Fruit fly (Drosophila melanogaster) whole organism, embryonic: Measurements from ENCODE around the gene KFase.

Experiments
- Ada2b ChIP-seq: fragments of 200-800 bp; sonication (Bioruptor generic); IDR thresholded peaks from 2 replicates; pipeline ENCODE4 v1.3.6; 2022; ENCODE audit warnings: missing biosample characterization, missing genetic modification characterization
- Atf3 ChIP-seq: fragments of 200-800 bp; sonication (Bioruptor generic); optimal IDR thresholded peaks from 3 replicates; lab custom pipeline; 2016; ENCODE audit warnings: missing biosample characterization, missing genetic modification characterization
- CG11093 ChIP-seq: fragments of 200-800 bp; sonication (Bioruptor generic); IDR thresholded peaks from 3 replicates; pipeline ENCODE4 v1.3.6; 2022; ENCODE audit warnings: missing biosample characterization, missing genetic modification characterization
- CG11696 ChIP-seq: fragments of 200-800 bp; sonication (Bioruptor generic); IDR thresholded peaks from 2 replicates; pipeline ENCODE4 v1.3.6; 2022; ENCODE audit warnings: missing biosample characterization, missing genetic modification characterization
- CG11723 ChIP-seq: fragments of 200-800 bp; sonication (Bioruptor generic); optimal IDR thresholded peaks from 2 replicates; lab custom pipeline; 2017; ENCODE audit warnings: missing biosample characterization, mild to moderate bottlenecking, missing genetic modification characterization
- CG12744 ChIP-seq: fragments of 200-800 bp; sonication (Bioruptor generic); optimal IDR thresholded peaks from 2 replicates; lab custom pipeline; 2016; ENCODE audit warnings: missing biosample characterization, missing genetic modification characterization
- CG13123 ChIP-seq: fragments of 200-800 bp; sonication (Bioruptor generic); optimal IDR thresholded peaks from 2 replicates; lab custom pipeline; 2016; ENCODE audit warnings: missing biosample characterization, missing genetic modification characterization
- CG1602 ChIP-seq: fragments of 200-800 bp; sonication (Bioruptor generic); optimal IDR thresholded peaks from 3 replicates; lab custom pipeline; 2016; ENCODE audit warnings: missing biosample characterization, missing genetic modification characterization
- CG1647 ChIP-seq: fragments of 200-800 bp; sonication (Bioruptor generic); optimal IDR thresholded peaks from 3 replicates; lab custom pipeline; 2016; ENCODE audit warnings: missing biosample characterization, missing genetic modification characterization
- CG16815 ChIP-seq: fragments of 200-800 bp; sonication (Bioruptor generic); optimal IDR thresholded peaks from 3 replicates; lab custom pipeline; 2017; ENCODE audit warnings: missing biosample characterization, mild to moderate bottlenecking, missing genetic modification characterization
- CG17186 ChIP-seq: fragments of 200-800 bp; sonication (Bioruptor generic); optimal IDR thresholded peaks from 3 replicates; lab custom pipeline; 2017; ENCODE audit warnings: missing biosample characterization, missing genetic modification reagents, missing genetic modification characterization
- CG17328 ChIP-seq: fragments of 200-800 bp; sonication (Bioruptor generic); IDR thresholded peaks from 2 replicates; pipeline ENCODE4 v1.3.6; 2022; ENCODE audit warnings: missing biosample characterization, missing genetic modification characterization
- CG18476 ChIP-seq: fragments of 200-800 bp; sonication (Bioruptor generic); optimal IDR thresholded peaks from 2 replicates; lab custom pipeline; 2016; ENCODE audit warnings: missing biosample characterization, mild to moderate bottlenecking, missing genetic modification characterization
- CG31441 ChIP-seq: fragments of 200-800 bp; sonication (Bioruptor generic); IDR thresholded peaks from 2 replicates; pipeline ENCODE4 v1.3.6; 2022; ENCODE audit warnings: missing biosample characterization, missing genetic modification characterization
- CG33213 ChIP-seq: fragments of 200-800 bp; sonication (Bioruptor generic); optimal IDR thresholded peaks from 3 replicates; lab custom pipeline; 2016; ENCODE audit warnings: missing biosample characterization, missing genetic modification characterization
- CG4424 ChIP-seq: fragments of 200-800 bp; sonication (Bioruptor generic); optimal IDR thresholded peaks from 3 replicates; lab custom pipeline; 2016; ENCODE audit warnings: missing biosample characterization, missing genetic modification characterization
- CG6813 ChIP-seq: fragments of 200-800 bp; sonication (Bioruptor generic); optimal IDR thresholded peaks from 2 replicates; lab custom pipeline; 2017; ENCODE audit warnings: missing biosample characterization, missing genetic modification characterization, mild to moderate bottlenecking, moderate library complexity, missing genetic modification reagents
- CkIIα-i1 ChIP-seq: fragments of 200-800 bp; sonication (Bioruptor generic); IDR thresholded peaks from 2 replicates; pipeline ENCODE4 v1.3.6; 2022; ENCODE audit warnings: missing biosample characterization, missing genetic modification characterization
- CoRest ChIP-seq: fragments of 200-800 bp; sonication (Bioruptor generic); optimal IDR thresholded peaks from 3 replicates; lab custom pipeline; 2018; ENCODE audit warnings: missing biosample characterization, mild to moderate bottlenecking, missing genetic modification characterization, moderate library complexity
- D ChIP-seq, 2 experiments: fragments of 200-800 bp in 1 of 2; fragments of >200 bp in 1 of 2; sonication (Bioruptor generic) in 1 of 2; optimal IDR thresholded peaks; 2 replicates in 1 of 2; 3 replicates in 1 of 2; lab custom pipeline; 2017; ENCODE audit warnings: mild to moderate bottlenecking in 1 of 2, missing biosample characterization in 1 of 2, missing genetic modification characterization in 1 of 2, missing genetic modification reagents in 1 of 2
- D19B ChIP-seq: fragments of 200-800 bp; sonication (Bioruptor generic); optimal IDR thresholded peaks from 2 replicates; lab custom pipeline; 2017; ENCODE audit warnings: missing biosample characterization, mild to moderate bottlenecking, missing genetic modification characterization
- Dll ChIP-seq: fragments of 200-800 bp; sonication (Bioruptor generic); IDR thresholded peaks from 4 replicates; pipeline ENCODE4 v1.3.6; 2022; ENCODE audit warnings: missing biosample characterization, missing genetic modification characterization; ENCODE audit not compliant: partially characterized antibody
- E2f1 ChIP-seq: fragments of 200-800 bp; sonication (Bioruptor generic); IDR thresholded peaks from 2 replicates; pipeline ENCODE4 v1.3.6; 2022; ENCODE audit warnings: missing biosample characterization, missing genetic modification characterization
- HLHmδ ChIP-seq: fragments of 200-800 bp; sonication (Bioruptor generic); optimal IDR thresholded peaks from 2 replicates; lab custom pipeline; 2018; ENCODE audit warnings: missing biosample characterization, mild to moderate bottlenecking, missing genetic modification characterization, moderate library complexity
- HmgD ChIP-seq: fragments of 200-800 bp; sonication (Bioruptor generic); optimal IDR thresholded peaks from 3 replicates; lab custom pipeline; 2016; ENCODE audit warnings: missing biosample characterization, missing genetic modification characterization
- Opbp ChIP-seq: fragments of 200-800 bp; sonication (Bioruptor generic); IDR thresholded peaks from 3 replicates; pipeline ENCODE4 v1.3.6; 2022; ENCODE audit warnings: missing biosample characterization, missing genetic modification characterization; ENCODE audit not compliant: partially characterized antibody
- Rx ChIP-seq: fragments of 200-800 bp; sonication (Bioruptor generic); IDR thresholded peaks from 2 replicates; pipeline ENCODE4 v1.3.6; 2022; ENCODE audit warnings: missing biosample characterization, missing genetic modification characterization
- Sry-β ChIP-seq: fragments of 200-800 bp; sonication (Bioruptor generic); optimal IDR thresholded peaks from 2 replicates; lab custom pipeline; 2018; ENCODE audit warnings: missing biosample characterization, mild to moderate bottlenecking, missing genetic modification characterization, moderate library complexity
- Tbp ChIP-seq: fragments of >200 bp; optimal IDR thresholded peaks from 2 replicates; lab custom pipeline; 2018; ENCODE audit warnings: missing biosample characterization, missing genetic modification characterization
- aop ChIP-seq: fragments of 200-800 bp; sonication (Bioruptor generic); IDR thresholded peaks from 2 replicates; pipeline ENCODE4 v1.3.6; 2022; ENCODE audit warnings: missing biosample characterization, missing genetic modification characterization
- bab2 ChIP-seq: fragments of 200-800 bp; sonication (Bioruptor generic); optimal IDR thresholded peaks from 2 replicates; lab custom pipeline; 2016; ENCODE audit warnings: missing biosample characterization, missing genetic modification characterization
- cato ChIP-seq: fragments of 200-800 bp; sonication (Bioruptor generic); optimal IDR thresholded peaks from 2 replicates; lab custom pipeline; 2016; ENCODE audit warnings: missing biosample characterization, missing genetic modification characterization, borderline replicate concordance
- chif ChIP-seq, 2 experiments: fragments of 200-800 bp; sonication (Bioruptor generic); optimal IDR thresholded peaks; 3 replicates each; lab custom pipeline; 2016; ENCODE audit warnings: missing biosample characterization in 2 of 2, missing genetic modification characterization in 2 of 2
- cwo ChIP-seq: fragments of 200-800 bp; sonication (Bioruptor generic); optimal IDR thresholded peaks from 3 replicates; lab custom pipeline; 2017; ENCODE audit warnings: missing biosample characterization, missing genetic modification characterization, mild to moderate bottlenecking, moderate library complexity, missing genetic modification reagents
- dimm ChIP-seq: fragments of 200-800 bp; sonication (Bioruptor generic); IDR thresholded peaks from 2 replicates; pipeline ENCODE4 v1.3.6; 2022; ENCODE audit warnings: missing biosample characterization, missing genetic modification characterization
- ems ChIP-seq: fragments of 200-800 bp; sonication (Bioruptor generic); optimal IDR thresholded peaks from 3 replicates; lab custom pipeline; 2016; ENCODE audit warnings: missing biosample characterization, missing genetic modification characterization
- fd102C ChIP-seq: fragments of 200-800 bp; sonication (Bioruptor generic); optimal IDR thresholded peaks from 2 replicates; lab custom pipeline; 2018; ENCODE audit warnings: missing biosample characterization, mild to moderate bottlenecking, missing genetic modification characterization, moderate library complexity
- fd96Cb ChIP-seq: fragments of 200-800 bp; sonication (Bioruptor generic); optimal IDR thresholded peaks from 2 replicates; lab custom pipeline; 2018; ENCODE audit warnings: missing biosample characterization, mild to moderate bottlenecking, missing genetic modification characterization, moderate library complexity
- gcm2 ChIP-seq: fragments of 200-800 bp; sonication (Bioruptor generic); optimal IDR thresholded peaks from 2 replicates; lab custom pipeline; 2016; ENCODE audit warnings: missing biosample characterization, missing genetic modification characterization
- kay ChIP-seq: fragments of 200-800 bp; sonication (Bioruptor generic); optimal IDR thresholded peaks from 2 replicates; lab custom pipeline; 2016; ENCODE audit warnings: missing biosample characterization, missing genetic modification characterization
- mld ChIP-seq: fragments of 200-800 bp; sonication (Bioruptor generic); IDR thresholded peaks from 3 replicates; pipeline ENCODE4 v1.3.6; 2022; ENCODE audit warnings: missing biosample characterization, missing genetic modification characterization; ENCODE audit not compliant: partially characterized antibody
- pfk ChIP-seq: fragments of 200-800 bp; sonication (Bioruptor generic); optimal IDR thresholded peaks from 2 replicates; lab custom pipeline; 2018; ENCODE audit warnings: missing biosample characterization, mild to moderate bottlenecking, missing genetic modification characterization, moderate library complexity
- sens ChIP-seq: fragments of 200-800 bp; sonication (Bioruptor generic); peaks from one replicate; lab custom pipeline; 2016; ENCODE audit warnings: missing biosample characterization, missing genetic modification characterization
- seq ChIP-seq: fragments of 200-800 bp; sonication (Bioruptor generic); IDR thresholded peaks from 2 replicates; pipeline ENCODE4 v1.3.6; 2022; ENCODE audit warnings: missing biosample characterization, missing genetic modification characterization
- sisA ChIP-seq: fragments of 200-800 bp; sonication (Bioruptor generic); IDR thresholded peaks from 2 replicates; pipeline ENCODE4 v1.3.6; 2022; ENCODE audit warnings: missing biosample characterization, missing genetic modification characterization
- tin ChIP-seq: fragments of 200-800 bp; sonication (Bioruptor generic); optimal IDR thresholded peaks from 3 replicates; lab custom pipeline; 2016; ENCODE audit warnings: missing biosample characterization, missing genetic modification characterization
- tio ChIP-seq: fragments of 200-800 bp; sonication (Bioruptor generic); optimal IDR thresholded peaks from 2 replicates; lab custom pipeline; 2017; ENCODE audit warnings: missing biosample characterization, missing genetic modification characterization, inconsistent platforms
- twi ChIP-seq: fragments of 200-800 bp; optimal IDR thresholded peaks from 2 replicates; lab custom pipeline; 2019; ENCODE audit warnings: missing biosample characterization, mild to moderate bottlenecking, missing genetic modification characterization, moderate library complexity
- vfl ChIP-seq: fragments of 200-800 bp; sonication (Bioruptor generic); optimal IDR thresholded peaks from 2 replicates; lab custom pipeline; 2016; ENCODE audit warnings: missing biosample characterization, missing genetic modification characterization
- wor ChIP-seq: fragments of 200-800 bp; sonication (Bioruptor generic); IDR thresholded peaks from 2 replicates; pipeline ENCODE4 v1.3.6; 2022; ENCODE audit warnings: missing biosample characterization, missing genetic modification characterization

The KFase gene

dm6 chr2L:6479226-6479906 is 9.2 kb downstream of the KFase start (continued):
- TF ChIP-seq Dll (GFP tag; lab: Robert Waterston, UW) (no peak), cwo (GFP tag; lab: Kevin White, UChicago) (peak; percentile 48), HLHmδ (GFP tag; lab: Kevin White, UChicago) (peak; percentile 34), Tbp (GFP tag; lab: Kevin White, UChicago) (no peak), CG1602 (GFP tag; lab: Kevin White, UChicago) (no peak), wor (GFP tag; lab: Robert Waterston, UW) (no peak), sisA (GFP tag; lab: Robert Waterston, UW) (no peak), ems (GFP tag; lab: Kevin White, UChicago) (no peak), bab2 (GFP tag; lab: Kevin White, UChicago) (no peak), CG11093 (no peak), kay (GFP tag; lab: Kevin White, UChicago) (no peak), fd96Cb (tag; lab: Kevin White, UChicago) (no peak), CG11723 (GFP tag; lab: Kevin White, UChicago) (peak; percentile 15), CG6813 (GFP tag; lab: Kevin White, UChicago) (peak; percentile 69), CG17328 (GFP tag; lab: Robert Waterston, UW) (no peak), gcm2 (no peak), sens (peak; percentile 94), CG13123 (GFP tag; lab: Kevin White, UChicago) (no peak), cato (GFP tag; lab: Kevin White, UChicago) (no peak), Ada2b (GFP tag; lab: Robert Waterston, UW) (no peak), aop (GFP tag; lab: Robert Waterston, UW) (no peak), tin (GFP tag; lab: Kevin White, UChicago) (no peak), D19B (GFP tag; lab: Kevin White, UChicago) (no peak), fd102C (GFP tag; lab: Kevin White, UChicago) (no peak), dimm (no peak), pfk (GFP tag; lab: Kevin White, UChicago) (peak; percentile 67), CG1647 (GFP tag; lab: Kevin White, UChicago) (no peak), CG31441 (GFP tag; lab: Robert Waterston, UW) (0 out of 2 replicates have a peak, but pooled peaks have one; percentile 19), chif (GFP tag; optimal IDR thresholded peaks at IDR 0.05; lab: Kevin White, UChicago) (no peak), E2f1 (GFP tag; lab: Robert Waterston, UW) (no peak), tio (GFP tag; lab: Kevin White, UChicago) (no peak), Atf3 (GFP tag; lab: Kevin White, UChicago) (peak; percentile 20), Sry-β (no peak), CG11696 (GFP tag; lab: Robert Waterston, UW) (no peak), CkIIα-i1 (no peak), seq (no peak; the same call in 1 of the 2 replicates), HmgD (GFP tag; lab: Kevin White, UChicago) (no peak), Opbp (GFP tag; lab: Robert Waterston, UW) (no peak), CoRest (tag; lab: Kevin White, UChicago) (no peak), CG33213 (GFP tag; lab: Kevin White, UChicago) (no peak), CG17186 (no peak), CG4424 (GFP tag; lab: Kevin White, UChicago) (no peak), CG18476 (GFP tag; lab: Kevin White, UChicago) (peak; percentile 4), CG12744 (no peak), Rx (GFP tag; lab: Robert Waterston, UW) (no peak), D (optimal IDR thresholded peaks at IDR 0.05; lab: Kevin White, UChicago) (no peak), D (GFP tag; optimal IDR thresholded peaks at IDR 0.05; lab: Kevin White, UChicago) (peak; percentile 20), vfl (GFP tag; lab: Kevin White, UChicago) (no peak), mld (GFP tag; lab: Robert Waterston, UW) (no peak), CG16815 (no peak), twi (peak; percentile 2)
